Fruit fly (Drosophila melanogaster): ENCODE results near the gene CG7369.

dm6 chr3L:22774479-22774878, 32.9 kb downstream of the CG7369 start:
- TF ChIP-seq Snoo (tag; optimal IDR thresholded peaks at IDR 0.05) (peak; percentile 32), rn (GFP tag; IDR thresholded peaks at IDR 0.05) (no peak), EcR (GFP tag; optimal IDR thresholded peaks at IDR 0.05) (no peak), CG32121 (GFP tag; IDR thresholded peaks at IDR 0.05) (no peak), CG13204 (GFP tag; optimal IDR thresholded peaks at IDR 0.05) (no peak)

All from whole organism, pupa.